Fruit fly (Drosophila melanogaster): ENCODE data around the gene ocn.

The ocn gene

DNA sequence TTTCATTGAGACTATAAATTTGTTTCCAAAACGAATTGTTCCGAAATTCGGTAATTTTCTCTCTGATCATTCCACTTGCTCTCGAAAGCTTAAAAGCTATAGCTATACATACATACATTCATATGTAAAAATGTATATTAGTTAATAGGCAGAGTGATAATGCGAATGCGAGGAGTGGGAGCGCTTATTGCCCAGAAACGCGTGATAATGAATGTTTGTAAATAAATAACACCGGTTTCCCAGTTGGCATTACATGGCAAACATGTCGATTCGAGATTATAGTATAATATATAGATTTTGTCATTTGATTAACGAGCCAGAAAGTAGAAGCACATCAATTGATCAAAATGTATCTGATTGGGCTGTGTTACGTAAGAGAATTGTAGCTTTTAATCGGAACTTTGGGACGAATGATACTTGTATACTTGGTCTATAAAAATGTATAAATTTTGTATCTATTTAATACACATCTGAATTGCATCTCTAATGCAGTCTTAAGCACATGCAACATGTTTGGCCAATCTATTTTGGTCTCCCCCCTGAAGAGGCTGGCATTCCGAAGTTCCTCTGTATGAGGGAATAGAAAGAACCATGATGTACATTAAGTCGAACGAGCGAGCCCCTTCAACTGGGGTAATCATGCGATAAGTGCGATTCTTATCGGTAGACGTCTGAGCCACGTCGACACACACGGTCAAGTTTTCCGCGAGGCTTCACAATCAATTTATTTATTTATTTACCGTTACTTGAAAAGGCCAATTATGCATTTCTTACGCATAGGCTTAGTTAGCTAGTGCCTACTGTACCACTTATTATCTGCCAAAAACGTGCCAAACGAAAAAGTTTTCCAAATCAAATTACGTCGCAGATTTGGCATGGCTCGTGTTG lies 24.7 kb downstream of the ocn start:
- TF ChIP-seq psq (optimal IDR thresholded peaks at IDR 0.05), result no peak
- TF ChIP-seq pan (optimal IDR thresholded peaks at IDR 0.05), result no peak
- no peak for TF ChIP-seq Dll (optimal IDR thresholded peaks at IDR 0.05)
- no peak for TF ChIP-seq usp (GFP tag; optimal IDR thresholded peaks at IDR 0.05)
- no peak for TF ChIP-seq CG8478 (optimal IDR thresholded peaks at IDR 0.05)
- TF ChIP-seq EcR (GFP tag; optimal IDR thresholded peaks at IDR 0.05), result no peak

DNA sequence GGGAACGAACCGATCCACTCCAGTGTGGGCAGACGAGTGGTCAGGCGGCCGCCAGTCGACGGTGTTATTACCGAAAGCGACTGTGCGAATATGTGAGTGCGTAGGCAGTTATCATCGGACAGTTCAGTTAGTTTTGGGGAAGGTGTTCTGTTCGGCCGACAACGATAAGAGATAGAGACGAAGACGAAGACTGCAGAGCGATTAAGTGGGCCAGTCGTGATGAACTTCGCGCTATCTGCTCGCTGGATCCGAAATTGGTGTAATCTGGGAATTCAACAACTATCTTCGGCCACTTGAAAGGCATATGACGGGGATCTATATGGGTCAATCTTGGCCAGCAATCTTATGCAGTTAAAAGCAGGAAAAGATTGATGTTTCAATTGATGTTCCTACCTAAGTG lies 28.4 kb downstream of the ocn start, which contains the start of gene CG7912:
TSS of gene CG7912 (minus strand) at position 17 of the 400 bp plus-strand sequence.
- TF ChIP-seq psq (optimal IDR thresholded peaks at IDR 0.05) (no peak), EcR (GFP tag; optimal IDR thresholded peaks at IDR 0.05) (no peak), Dll (optimal IDR thresholded peaks at IDR 0.05) (no peak), pan (optimal IDR thresholded peaks at IDR 0.05) (no peak), CG8478 (optimal IDR thresholded peaks at IDR 0.05) (no peak), usp (GFP tag; optimal IDR thresholded peaks at IDR 0.05) (no peak)

DNA sequence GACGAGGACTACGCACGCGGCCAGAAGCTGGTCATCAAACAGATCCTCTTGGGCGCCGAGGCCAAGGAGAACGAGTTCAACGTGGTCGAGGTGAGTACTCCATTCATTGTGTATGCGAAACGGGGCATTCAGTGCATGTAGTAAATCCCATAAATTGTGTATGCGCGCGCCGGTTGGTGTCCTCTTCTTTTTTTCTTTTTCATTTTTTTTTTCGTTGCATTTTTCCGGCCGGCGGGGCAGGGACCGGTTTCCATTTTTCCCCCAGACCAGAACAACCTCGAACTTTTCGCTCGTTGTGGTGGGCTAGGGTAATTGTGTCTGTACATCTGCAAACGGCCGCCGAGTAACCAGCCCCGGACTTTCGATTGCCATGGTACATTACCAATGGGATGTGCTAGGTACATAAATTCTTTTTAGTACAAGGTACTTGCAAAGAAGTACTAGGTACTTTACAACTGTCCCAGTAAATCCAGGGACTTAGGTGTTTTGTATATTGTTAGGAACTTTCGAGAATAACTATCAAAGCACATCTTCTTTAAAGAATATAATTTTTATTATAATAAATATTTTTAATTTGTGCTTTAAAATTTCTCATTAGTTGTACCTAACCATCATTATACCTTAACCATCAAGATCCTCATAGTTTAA lies 32.1 kb downstream of the ocn start:
- TF ChIP-seq pan (optimal IDR thresholded peaks at IDR 0.05), result no peak
- TF ChIP-seq usp (GFP tag; optimal IDR thresholded peaks at IDR 0.05), result no peak
- TF ChIP-seq Dll (optimal IDR thresholded peaks at IDR 0.05), result no peak
- TF ChIP-seq EcR (GFP tag; optimal IDR thresholded peaks at IDR 0.05), result no peak
- no peak for TF ChIP-seq CG8478 (optimal IDR thresholded peaks at IDR 0.05)
- TF ChIP-seq psq (optimal IDR thresholded peaks at IDR 0.05), result no peak

dm6 chr3R:30004648-30005047 lies 32.9 kb downstream of the ocn start, which contains the start of the genes Nlp and Nph:
Nlp (plus strand) TSS chr3R:30004785.
Nph (minus strand) TSS chr3R:30004861.
- TF ChIP-seq Dll (optimal IDR thresholded peaks at IDR 0.05) (no peak), usp (GFP tag; optimal IDR thresholded peaks at IDR 0.05) (no peak), CG8478 (optimal IDR thresholded peaks at IDR 0.05) (no peak), pan (optimal IDR thresholded peaks at IDR 0.05) (no peak), EcR (GFP tag; optimal IDR thresholded peaks at IDR 0.05) (no peak), psq (optimal IDR thresholded peaks at IDR 0.05) (no peak)

DNA sequence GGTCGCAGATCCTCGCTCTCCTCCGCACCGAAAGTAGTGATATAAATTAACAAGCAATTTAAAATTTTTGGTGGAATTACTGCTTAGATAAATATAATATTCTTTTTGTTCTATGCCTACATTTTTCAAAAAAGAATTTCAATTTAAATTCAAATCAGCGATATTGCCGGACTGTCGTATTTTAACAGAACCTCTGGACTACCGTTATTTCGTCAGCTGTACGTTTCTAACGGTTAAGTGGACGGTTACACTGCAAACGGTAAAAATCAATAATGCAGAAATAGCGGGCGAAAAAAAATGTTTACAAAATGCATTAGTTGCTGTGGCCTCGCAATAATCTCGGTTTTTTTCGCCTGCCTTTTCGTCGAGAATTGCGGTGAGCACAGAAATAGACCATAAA lies 37.2 kb downstream of the ocn start, which contains the start of gene Tace:
TSS of gene Tace (plus strand) at position 245 of the 400 bp plus-strand sequence.
- no peak for TF ChIP-seq psq (optimal IDR thresholded peaks at IDR 0.05)
- no peak for TF ChIP-seq Dll (optimal IDR thresholded peaks at IDR 0.05)
- no peak for TF ChIP-seq EcR (GFP tag; optimal IDR thresholded peaks at IDR 0.05)

DNA sequence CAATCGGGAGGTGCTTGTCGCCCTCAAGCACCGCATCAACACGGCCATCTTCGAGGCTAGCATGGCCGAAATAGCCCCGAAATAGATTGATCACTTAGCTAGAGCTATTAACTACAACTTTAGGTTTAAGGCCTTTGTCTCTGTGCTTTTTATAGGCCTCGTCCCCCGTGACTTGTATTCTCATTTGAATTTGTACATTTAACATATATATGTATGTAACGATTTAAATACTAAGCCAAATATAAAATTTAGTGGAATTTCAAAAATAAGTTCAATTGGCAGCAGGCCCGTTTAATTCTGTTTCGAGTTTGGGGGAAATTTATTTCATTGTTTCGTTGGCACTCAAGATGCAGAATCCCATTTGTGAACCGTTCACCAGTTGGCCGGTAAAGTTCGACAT lies 38.0 kb downstream of the ocn start, which contains the start of gene CG34298:
TSS of gene CG34298 (plus strand) at position 301 of the 400 bp plus-strand sequence.
- no peak for TF ChIP-seq Dll (optimal IDR thresholded peaks at IDR 0.05)

dm6 chr3R:29997607-29998236 lies 39.8 kb downstream of the ocn start, which contains the start of the genes CG15525 and CG11504:
CG15525 (minus strand) TSS chr3R:29997676.
CG11504 (plus strand) TSS chr3R:29997900.
- no peak for TF ChIP-seq usp (GFP tag; optimal IDR thresholded peaks at IDR 0.05)
- TF ChIP-seq pan (optimal IDR thresholded peaks at IDR 0.05), result no peak
- no peak for TF ChIP-seq Dll (optimal IDR thresholded peaks at IDR 0.05)
- no peak for TF ChIP-seq psq (optimal IDR thresholded peaks at IDR 0.05)
- TF ChIP-seq CG8478 (optimal IDR thresholded peaks at IDR 0.05), result no peak
- TF ChIP-seq EcR (GFP tag; optimal IDR thresholded peaks at IDR 0.05), result no peak

- TF ChIP-seq EcR (GFP tag; optimal IDR thresholded peaks at IDR 0.05) (no peak), psq (optimal IDR thresholded peaks at IDR 0.05) (no peak), CG8478 (optimal IDR thresholded peaks at IDR 0.05) (no peak), pan (optimal IDR thresholded peaks at IDR 0.05) (no peak)
Measured at dm6 chr3R:29995035-29995434, 42.5 kb downstream of the ocn start, which contains the start of the genes CG7903 and Sas-6. CG7903 (minus strand) TSS chr3R:29995231. Sas-6 (plus strand) TSS chr3R:29995357.

DNA sequence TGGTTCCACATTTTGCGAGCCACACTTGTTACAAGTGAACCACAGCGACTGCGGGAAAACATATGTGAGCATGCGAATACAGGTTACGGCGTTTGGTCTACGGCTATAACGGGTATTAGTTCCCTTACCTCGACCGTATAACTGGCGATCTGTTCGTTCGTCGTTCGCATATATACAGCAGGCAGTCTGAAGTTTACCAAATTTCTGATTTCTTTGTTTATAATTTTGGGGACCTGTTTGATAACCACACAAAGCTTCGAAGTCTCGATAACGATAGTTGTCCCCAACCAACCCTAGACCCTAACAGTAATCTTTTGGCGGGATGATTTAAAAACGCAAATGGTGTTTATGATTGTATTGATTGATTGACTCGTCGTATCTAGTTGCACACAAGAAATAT lies 44.4 kb downstream of the ocn start, which contains the start of gene Acph-1:
TSS of gene Acph-1 (minus strand) at position 278 of the 400 bp plus-strand sequence.
- TF ChIP-seq psq (optimal IDR thresholded peaks at IDR 0.05), result no peak
- no peak for TF ChIP-seq pan (optimal IDR thresholded peaks at IDR 0.05)
- TF ChIP-seq Dll (optimal IDR thresholded peaks at IDR 0.05), result no peak
- no peak for TF ChIP-seq EcR (GFP tag; optimal IDR thresholded peaks at IDR 0.05)
- no peak for TF ChIP-seq usp (GFP tag; optimal IDR thresholded peaks at IDR 0.05)

dm6 chr3R:29990681-29991080 lies 46.8 kb downstream of the ocn start:
- no peak for TF ChIP-seq Dll (optimal IDR thresholded peaks at IDR 0.05)
- no peak for TF ChIP-seq usp (GFP tag; optimal IDR thresholded peaks at IDR 0.05)
- TF ChIP-seq psq (optimal IDR thresholded peaks at IDR 0.05), result no peak
- no peak for TF ChIP-seq pan (optimal IDR thresholded peaks at IDR 0.05)
- no peak for TF ChIP-seq CG8478 (optimal IDR thresholded peaks at IDR 0.05)
- TF ChIP-seq EcR (GFP tag; optimal IDR thresholded peaks at IDR 0.05), result no peak
